Worm (Caenorhabditis elegans): ENCODE data around the gene F26A1.3.
A peak's percentile ranks its signal among the peaks of the same experiment; 100 is the strongest.

ce11 chrIII:4796039-4796438, 30.7 kb upstream of the F26A1.3 start:
- no peak for TF ChIP-seq nhr-11 (tag; optimal IDR thresholded peaks at IDR 0.05)
- no peak for TF ChIP-seq pqm-1 (tag; optimal IDR thresholded peaks at IDR 0.05)
- TF ChIP-seq madf-2 (tag; optimal IDR thresholded peaks at IDR 0.05), result no peak
- no peak for TF ChIP-seq pax-1 (tag; optimal IDR thresholded peaks at IDR 0.05)
- no peak for TF ChIP-seq sox-2 (GFP tag; IDR thresholded peaks at IDR 0.05)
- TF ChIP-seq elt-2 (tag; optimal IDR thresholded peaks at IDR 0.05), result peak; percentile 16
- TF ChIP-seq npax-4 (tag; optimal IDR thresholded peaks at IDR 0.05), result no peak
- no peak for TF ChIP-seq ceh-22 (tag; optimal IDR thresholded peaks at IDR 0.05)
- no peak for TF ChIP-seq dve-1 (tag; optimal IDR thresholded peaks at IDR 0.05)
- no peak for TF ChIP-seq hlh-13 (GFP tag; optimal IDR thresholded peaks at IDR 0.05)
- TF ChIP-seq T23F11.4 (GFP tag; optimal IDR thresholded peaks at IDR 0.05), result no peak
- TF ChIP-seq F13H6.1 (tag; optimal IDR thresholded peaks at IDR 0.05), result no peak
- peak; percentile 45 for TF ChIP-seq nfya-1 (tag; optimal IDR thresholded peaks at IDR 0.05)
